Fruit fly (Drosophila melanogaster): Measurements from ENCODE around the gene CG9400.

CG9400 gene

dm6 chrX:14289293-14289692 is at the start of gene CG9400:
TSS of gene CG9400 (minus strand) at chrX:14289393.
- no peak for TF ChIP-seq HLH3B (GFP tag; IDR thresholded peaks at IDR 0.05)

dm6 chrX:14332243-14332642 is 43.0 kb upstream of the CG9400 start:
- TF ChIP-seq ranshi (GFP tag; IDR thresholded peaks at IDR 0.05) (no peak), gfzf (GFP tag; optimal IDR thresholded peaks at IDR 0.05) (no peak), jigr1 (GFP tag; IDR thresholded peaks at IDR 0.05) (no peak), sug (tag; optimal IDR thresholded peaks at IDR 0.05) (no peak), Six4 (GFP tag; optimal IDR thresholded peaks at IDR 0.05) (no peak), Ssrp (tag; optimal IDR thresholded peaks at IDR 0.05) (no peak), Doc2 (GFP tag; IDR thresholded peaks at IDR 0.05) (no peak), CG12299 (tag; optimal IDR thresholded peaks at IDR 0.05) (no peak), fru (optimal IDR thresholded peaks at IDR 0.05) (no peak), CG17612 (GFP tag; IDR thresholded peaks at IDR 0.05) (no peak), C15 (GFP tag; IDR thresholded peaks at IDR 0.05) (no peak), CG30403 (GFP tag; optimal IDR thresholded peaks at IDR 0.05) (no peak), luna (GFP tag; optimal IDR thresholded peaks at IDR 0.05) (no peak), CG13287 (GFP tag; IDR thresholded peaks at IDR 0.05; ENCODE audit: partially characterized antibody) (no peak), kah (GFP tag; optimal IDR thresholded peaks at IDR 0.05) (no peak), chm (GFP tag; IDR thresholded peaks at IDR 0.05) (no peak), hkb (optimal IDR thresholded peaks at IDR 0.05) (no peak), hkb (GFP tag; IDR thresholded peaks at IDR 0.05) (no peak), BtbVII (GFP tag; optimal IDR thresholded peaks at IDR 0.05) (no peak), CG8924 (tag; optimal IDR thresholded peaks at IDR 0.05) (peak; percentile 4), CG10147 (GFP tag; optimal IDR thresholded peaks at IDR 0.05) (no peak), hb (GFP tag; IDR thresholded peaks at IDR 0.05; ENCODE audit: partially characterized antibody) (no peak), ci (GFP tag; IDR thresholded peaks at IDR 0.05) (0 out of 3 replicates have a peak, but pooled peaks have one; percentile 24), Vsx1 (GFP tag; optimal IDR thresholded peaks at IDR 0.05) (no peak), Nf-YC (tag; optimal IDR thresholded peaks at IDR 0.05) (no peak), crc (GFP tag; optimal IDR thresholded peaks at IDR 0.05) (no peak), B-H2 (GFP tag; optimal IDR thresholded peaks at IDR 0.05) (no peak), tio (GFP tag; optimal IDR thresholded peaks at IDR 0.05) (no peak), ttk (GFP tag; IDR thresholded peaks at IDR 0.05) (no peak), NK7.1 (GFP tag; optimal IDR thresholded peaks at IDR 0.05) (no peak), abd-A (tag; optimal IDR thresholded peaks at IDR 0.05) (no peak), sisA (GFP tag; IDR thresholded peaks at IDR 0.05) (no peak), CG11723 (GFP tag; optimal IDR thresholded peaks at IDR 0.05) (no peak), CG4707 (GFP tag; optimal IDR thresholded peaks at IDR 0.05) (no peak), CG13424 (tag; optimal IDR thresholded peaks at IDR 0.05) (peak; percentile 15), CG10979 (tag; optimal IDR thresholded peaks at IDR 0.05) (no peak), Mes4 (GFP tag; optimal IDR thresholded peaks at IDR 0.05) (no peak), H2.0 (GFP tag; IDR thresholded peaks at IDR 0.05) (0 out of 2 replicates have a peak, but pooled peaks have one; percentile 20), Chrac-16 (GFP tag; optimal IDR thresholded peaks at IDR 0.05) (no peak), NC2β (GFP tag; optimal IDR thresholded peaks at IDR 0.05) (no peak), slp2 (GFP tag; optimal IDR thresholded peaks at IDR 0.05) (no peak), CG11247 (GFP tag; IDR thresholded peaks at IDR 0.05) (no peak), caup (GFP tag; optimal IDR thresholded peaks at IDR 0.05; ENCODE audit: severe bottlenecking) (no peak), hth (optimal IDR thresholded peaks at IDR 0.05) (no peak), lab (GFP tag; optimal IDR thresholded peaks at IDR 0.05) (peak; percentile 40), cg (GFP tag; optimal IDR thresholded peaks at IDR 0.05) (no peak), CG15514 (GFP tag; optimal IDR thresholded peaks at IDR 0.05) (no peak), HLH3B (GFP tag; IDR thresholded peaks at IDR 0.05) (no peak), cwo (GFP tag; optimal IDR thresholded peaks at IDR 0.05) (no peak), CG12236 (GFP tag; optimal IDR thresholded peaks at IDR 0.05) (no peak), z (GFP tag; IDR thresholded peaks at IDR 0.05) (no peak)

All from whole organism, embryonic.